Worm (Caenorhabditis elegans): Measurements from ENCODE around the gene T13C2.7.
A peak's percentile ranks its signal among the peaks of the same experiment; 100 is the strongest.

ce11 chrII:6830012-6830411 is 50.8 kb downstream of the T13C2.7 start:
- no peak for TF ChIP-seq daf-16 (GFP tag; optimal IDR thresholded peaks at IDR 0.05)
- TF ChIP-seq daf-16 (tag; optimal IDR thresholded peaks at IDR 0.05): no peak
- TF ChIP-seq nhr-28 (tag; optimal IDR thresholded peaks at IDR 0.05): peak; percentile 38
- peak; percentile 83 for TF ChIP-seq hlh-30 (tag; optimal IDR thresholded peaks at IDR 0.05; ENCODE audit: insufficient read depth)
- TF ChIP-seq lin-38 (GFP tag; IDR thresholded peaks at IDR 0.05): no peak
- no peak for TF ChIP-seq R02D3.7 (tag; optimal IDR thresholded peaks at IDR 0.05)
- TF ChIP-seq fos-1 (tag; optimal IDR thresholded peaks at IDR 0.05): no peak
- peak; percentile 6 for TF ChIP-seq mep-1 (tag; optimal IDR thresholded peaks at IDR 0.05)
- no peak for TF ChIP-seq ceh-44 (GFP tag; IDR thresholded peaks at IDR 0.05)
- TF ChIP-seq aly-2 (tag; optimal IDR thresholded peaks at IDR 0.05): no peak
- no peak for TF ChIP-seq mdt-29 (GFP tag; IDR thresholded peaks at IDR 0.05)
- no peak for TF ChIP-seq nhr-6 (tag; optimal IDR thresholded peaks at IDR 0.05)
- peak in 1 of 2 experiments; percentile 32 for TF ChIP-seq mdl-1 (tag; optimal IDR thresholded peaks at IDR 0.05)
- no peak for TF ChIP-seq mxl-2 (GFP tag; conservative IDR thresholded peaks at IDR 0.05)

All from whole organism, L4 larva.